Fruit fly (Drosophila melanogaster): Measurements from ENCODE around the gene Irbp18.
A peak's percentile ranks its signal among the peaks of the same experiment; 100 is the strongest.

Gene Irbp18

dm6 chr3L:11093046-11093520 lies 4.9 kb downstream of the Irbp18 start, which contains the start of gene JIL-1:
TSS of gene JIL-1 (minus strand) at chr3L:11093193.
- peak; percentile 42; the same call in 1 of the 2 replicates for TF ChIP-seq Gug (GFP tag; IDR thresholded peaks at IDR 0.05)
- TF ChIP-seq cyc (GFP tag; optimal IDR thresholded peaks at IDR 0.05): peak; percentile 51
- no peak for TF ChIP-seq salr (GFP tag; optimal IDR thresholded peaks at IDR 0.05)
- peak; percentile 41 for TF ChIP-seq topi (GFP tag; optimal IDR thresholded peaks at IDR 0.05)
- no peak for TF ChIP-seq fd85E (GFP tag; optimal IDR thresholded peaks at IDR 0.05)
- TF ChIP-seq fkh (GFP tag; optimal IDR thresholded peaks at IDR 0.05): peak; percentile 9
- no peak for TF ChIP-seq Hr38 (GFP tag; optimal IDR thresholded peaks at IDR 0.05)
- peak; percentile 17 for TF ChIP-seq CG8632 (GFP tag; optimal IDR thresholded peaks at IDR 0.05)
- TF ChIP-seq CG3919 (GFP tag; optimal IDR thresholded peaks at IDR 0.05): peak; percentile 57
- TF ChIP-seq CG16779 (tag; optimal IDR thresholded peaks at IDR 0.05): no peak
- TF ChIP-seq esn (GFP tag; optimal IDR thresholded peaks at IDR 0.05): peak; percentile 66
- TF ChIP-seq svp (GFP tag): peak; percentile 76
- peak; percentile 53 for TF ChIP-seq Met (GFP tag; optimal IDR thresholded peaks at IDR 0.05)
- TF ChIP-seq CG6854 (GFP tag; optimal IDR thresholded peaks at IDR 0.05): no peak
- TF ChIP-seq CG4318 (GFP tag; optimal IDR thresholded peaks at IDR 0.05): no peak
- peak; percentile 48 for TF ChIP-seq CG3032 (tag; optimal IDR thresholded peaks at IDR 0.05)
- peak; percentile 62 for TF ChIP-seq Sox102F (GFP tag; optimal IDR thresholded peaks at IDR 0.05)
- peak; percentile 79 for TF ChIP-seq Eip78C (GFP tag)
- TF ChIP-seq CG9139 (GFP tag; optimal IDR thresholded peaks at IDR 0.05): no peak
- peak; percentile 45; the same call in 1 of the 2 replicates for TF ChIP-seq CG15336 (GFP tag; IDR thresholded peaks at IDR 0.05)
- peak; percentile 56 for TF ChIP-seq CG31627 (GFP tag; optimal IDR thresholded peaks at IDR 0.05)
- TF ChIP-seq dac (GFP tag; optimal IDR thresholded peaks at IDR 0.05): no peak
- peak; percentile 41 for TF ChIP-seq achi (GFP tag; optimal IDR thresholded peaks at IDR 0.05)
- TF ChIP-seq net (GFP tag; optimal IDR thresholded peaks at IDR 0.05): peak; percentile 33
- peak; percentile 50 for TF ChIP-seq Ets21C (GFP tag; optimal IDR thresholded peaks at IDR 0.05)
- peak; percentile 25 for TF ChIP-seq CG10669 (GFP tag; optimal IDR thresholded peaks at IDR 0.05)
- peak in 1 of 2 experiments; percentile 26 for TF ChIP-seq ss (GFP tag; optimal IDR thresholded peaks at IDR 0.05)
- peak; percentile 72 for TF ChIP-seq lz (GFP tag; optimal IDR thresholded peaks at IDR 0.05)
- peak; percentile 57 for TF ChIP-seq pdm3 (GFP tag; optimal IDR thresholded peaks at IDR 0.05)
- TF ChIP-seq Eip75B (GFP tag; optimal IDR thresholded peaks at IDR 0.05): peak; percentile 41
- TF ChIP-seq fd59A (GFP tag; optimal IDR thresholded peaks at IDR 0.05): no peak
- peak; percentile 23 for TF ChIP-seq Sox15 (GFP tag; optimal IDR thresholded peaks at IDR 0.05)
- TF ChIP-seq CG34406 (GFP tag; optimal IDR thresholded peaks at IDR 0.05): peak; percentile 2
- no peak for TF ChIP-seq CG11762 (GFP tag; optimal IDR thresholded peaks at IDR 0.05; ENCODE audit: insufficient read depth)
- TF ChIP-seq Hr4 (GFP tag; optimal IDR thresholded peaks at IDR 0.05): peak; percentile 34
- peak; percentile 39 for TF ChIP-seq acj6 (GFP tag; optimal IDR thresholded peaks at IDR 0.05)
- peak; percentile 48 for TF ChIP-seq Hr39 (GFP tag; optimal IDR thresholded peaks at IDR 0.05)
- no peak for TF ChIP-seq Blimp-1 (GFP tag; optimal IDR thresholded peaks at IDR 0.05)
- TF ChIP-seq CG8319 (GFP tag; optimal IDR thresholded peaks at IDR 0.05): no peak
- TF ChIP-seq vri (GFP tag; optimal IDR thresholded peaks at IDR 0.05): peak; percentile 33
- TF ChIP-seq CG11902 (GFP tag; optimal IDR thresholded peaks at IDR 0.05): peak; percentile 32
- peak; percentile 62 for TF ChIP-seq eg (GFP tag; IDR thresholded peaks at IDR 0.05)
- TF ChIP-seq CG7368 (GFP tag; optimal IDR thresholded peaks at IDR 0.05): peak; percentile 20
- peak; percentile 33 for TF ChIP-seq CG32006 (GFP tag; optimal IDR thresholded peaks at IDR 0.05)
- peak; percentile 49 for TF ChIP-seq OdsH (GFP tag; optimal IDR thresholded peaks at IDR 0.05)
- peak; percentile 1 for TF ChIP-seq Ets96B (tag; optimal IDR thresholded peaks at IDR 0.05)
- TF ChIP-seq spab (GFP tag; optimal IDR thresholded peaks at IDR 0.05): no peak
- TF ChIP-seq Smox (GFP tag; optimal IDR thresholded peaks at IDR 0.05): peak; percentile 55
- peak; percentile 64 for TF ChIP-seq CG6163 (GFP tag; IDR thresholded peaks at IDR 0.05)
- TF ChIP-seq CG11294 (GFP tag; IDR thresholded peaks at IDR 0.05): peak; percentile 32; the same call in 1 of the 2 replicates
- no peak for TF ChIP-seq Lpt (GFP tag; optimal IDR thresholded peaks at IDR 0.05)
- peak; percentile 1 for TF ChIP-seq dsx (GFP tag; optimal IDR thresholded peaks at IDR 0.05; ENCODE audit: poor library complexity, severe bottlenecking)

All from whole organism, prepupa.